Worm (Caenorhabditis elegans) whole organism, mixed stage, embryonic: ENCODE measurements around the gene T16A1.5.

ENCODE experiments used
- elt-3 ChIP-seq: fragments of 150-350 bp; optimal IDR thresholded peaks from 2 replicates; lab custom pipeline; 2014; ENCODE audit warnings: missing biosample characterization, missing genetic modification characterization
- lin-13 ChIP-seq: fragments of 150-350 bp; optimal IDR thresholded peaks from 2 replicates; lab custom pipeline; 2014; ENCODE audit warnings: missing biosample characterization, missing genetic modification characterization
- lsy-2 ChIP-seq: fragments of 150-350 bp; optimal IDR thresholded peaks from 2 replicates; lab custom pipeline; 2014; ENCODE audit warnings: missing biosample characterization, missing genetic modification characterization
- mep-1 ChIP-seq: fragments of 150-350 bp; optimal IDR thresholded peaks from 2 replicates; lab custom pipeline; 2017; ENCODE audit warnings: missing biosample characterization, missing genetic modification reagents, missing genetic modification characterization, inconsistent platforms
- snpc-4 ChIP-seq: fragments of 150-350 bp; optimal IDR thresholded peaks from 2 replicates; lab custom pipeline; 2014; ENCODE audit warnings: missing biosample characterization, missing genetic modification characterization
- unc-62 ChIP-seq: fragments of 150-350 bp; optimal IDR thresholded peaks from 2 replicates; lab custom pipeline; 2014; ENCODE audit warnings: missing biosample characterization, missing genetic modification reagents, missing genetic modification characterization

DNA sequence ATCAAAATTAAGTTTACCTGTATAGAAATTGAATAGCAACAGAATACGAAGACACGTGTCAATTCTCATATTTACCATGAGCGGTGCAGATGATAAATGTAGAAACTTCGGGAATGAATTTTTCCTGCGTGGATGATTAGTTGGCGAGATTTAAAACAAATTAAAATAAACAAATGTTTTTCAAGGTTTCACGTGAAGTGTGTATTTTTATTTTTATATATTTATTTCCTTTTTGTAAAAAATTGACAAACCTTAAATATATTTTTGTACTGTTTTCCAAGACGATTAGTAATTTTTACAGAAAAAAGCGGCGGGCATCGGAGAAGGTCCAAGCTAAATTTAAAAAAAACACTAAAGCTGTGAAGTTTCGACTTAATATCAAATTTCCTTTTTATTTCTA, 8.1 kb downstream of the T16A1.5 start, which contains the start of gene F07E5.8:
- TF ChIP-seq mep-1 = no peak
- TF ChIP-seq snpc-4 (tag; lab: Kevin White, UChicago) = no peak
- TF ChIP-seq unc-62 (GFP tag; lab: Kevin White, UChicago) = no peak
- TF ChIP-seq elt-3 (tag; lab: Kevin White, UChicago) = no peak
- TF ChIP-seq lin-13 (tag; lab: Kevin White, UChicago) = no peak
- no peak for TF ChIP-seq lsy-2 (tag; lab: Kevin White, UChicago)
